Worm (Caenorhabditis elegans) whole organism, mixed stage, embryonic: ENCODE measurements around the gene F08D12.7.

Source experiments
- ces-1 ChIP-seq: fragments of 150-350 bp; optimal IDR thresholded peaks from 2 replicates; lab custom pipeline; 2014; ENCODE audit warnings: missing biosample characterization, missing genetic modification reagents, missing genetic modification characterization
- drap-1 ChIP-seq: fragments of 200-800 bp; sonication (Bioruptor generic); optimal IDR thresholded peaks from 3 replicates; lab custom pipeline; 2018; ENCODE audit warnings: mild to moderate bottlenecking, missing genetic modification characterization, missing compliant biosample characterization
- elt-3 ChIP-seq: fragments of 150-350 bp; optimal IDR thresholded peaks from 2 replicates; lab custom pipeline; 2014; ENCODE audit warnings: missing biosample characterization, missing genetic modification characterization
- lin-13 ChIP-seq: fragments of 150-350 bp; optimal IDR thresholded peaks from 2 replicates; lab custom pipeline; 2014; ENCODE audit warnings: missing biosample characterization, missing genetic modification characterization
- lsy-2 ChIP-seq: fragments of 150-350 bp; optimal IDR thresholded peaks from 2 replicates; lab custom pipeline; 2014; ENCODE audit warnings: missing biosample characterization, missing genetic modification characterization
- mep-1 ChIP-seq: fragments of 150-350 bp; optimal IDR thresholded peaks from 2 replicates; lab custom pipeline; 2017; ENCODE audit warnings: missing biosample characterization, missing genetic modification reagents, missing genetic modification characterization, inconsistent platforms
- nhr-76 ChIP-seq: sonication (generic microtip); optimal IDR thresholded peaks from 2 replicates; lab custom pipeline; 2017; ENCODE audit warnings: missing biosample characterization, missing genetic modification characterization
- pha-4 ChIP-seq: fragments of 150-350 bp; optimal IDR thresholded peaks from 2 replicates; lab custom pipeline; 2018; ENCODE audit warnings: missing biosample characterization, missing genetic modification reagents, missing genetic modification characterization
- sem-2 ChIP-seq: fragments of 200-800 bp; sonication (Bioruptor generic); optimal IDR thresholded peaks from 2 replicates; lab custom pipeline; 2018; ENCODE audit warnings: mild to moderate bottlenecking, missing genetic modification characterization, missing compliant biosample characterization
- snpc-4 ChIP-seq: fragments of 150-350 bp; optimal IDR thresholded peaks from 2 replicates; lab custom pipeline; 2014; ENCODE audit warnings: missing biosample characterization, missing genetic modification characterization
- unc-120 ChIP-seq: sonication (generic microtip); optimal IDR thresholded peaks from 2 replicates; lab custom pipeline; 2017; ENCODE audit warnings: missing genetic modification characterization, missing compliant biosample characterization; ENCODE audit not compliant: poor library complexity, severe bottlenecking
- ztf-11 ChIP-seq: fragments of 150-350 bp; optimal IDR thresholded peaks from 2 replicates; lab custom pipeline; 2014; ENCODE audit warnings: missing biosample characterization, missing genetic modification characterization

DNA sequence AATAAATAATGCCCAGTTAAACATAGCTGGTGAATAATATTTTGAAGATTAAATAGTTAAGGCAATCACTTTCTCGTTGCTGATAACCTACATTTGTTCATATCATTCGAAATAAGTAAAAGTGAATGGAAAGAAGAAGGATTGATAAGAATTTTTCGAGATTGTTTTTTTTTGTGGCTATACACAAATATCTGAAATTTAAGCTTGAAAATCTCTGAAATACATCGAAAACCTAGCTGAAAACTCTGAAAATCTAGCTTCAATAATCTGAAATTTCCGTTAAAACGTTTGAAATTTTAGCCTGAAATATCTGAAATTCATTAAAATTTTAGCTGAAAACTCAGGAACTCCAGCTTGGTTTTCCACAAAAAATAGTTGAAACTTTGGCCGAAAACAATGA is 29.3 kb downstream of the F08D12.7 start, which contains the start of gene T05A8.6:
- no peak for TF ChIP-seq nhr-76 (tag; lab: Kevin White, UChicago)
- TF ChIP-seq pha-4 (tag; lab: Kevin White, UChicago): no peak
- no peak for TF ChIP-seq lsy-2 (tag; lab: Kevin White, UChicago)
- no peak for TF ChIP-seq ces-1 (GFP tag; lab: Kevin White, UChicago)
- no peak for TF ChIP-seq ztf-11
- TF ChIP-seq drap-1 (GFP tag; lab: Kevin White, UChicago): no peak
- no peak for TF ChIP-seq mep-1 (tag; lab: Kevin White, UChicago)
- TF ChIP-seq lin-13 (tag; lab: Kevin White, UChicago): no peak
- no peak for TF ChIP-seq snpc-4 (tag; lab: Kevin White, UChicago)
- no peak for TF ChIP-seq unc-120 (tag; lab: Kevin White, UChicago)
- TF ChIP-seq sem-2: no peak
- TF ChIP-seq elt-3 (tag; lab: Kevin White, UChicago): no peak
